Worm (Caenorhabditis elegans) whole organism, L4 larva: ENCODE measurements around the gene C05E4.15.

Source experiments
- F26F4.8 ChIP-seq: fragments of 200-800 bp; sonication (Bioruptor generic); conservative IDR thresholded peaks from 2 replicates; pipeline ENCODE4 v1.3.6; 2022; ENCODE audit warnings: missing genetic modification characterization, missing compliant biosample characterization
- T20F7.1 ChIP-seq: fragments of 200-800 bp; sonication (Bioruptor generic); optimal IDR thresholded peaks from 2 replicates; lab custom pipeline; 2018; ENCODE audit warnings: mild to moderate bottlenecking, missing genetic modification characterization, missing compliant biosample characterization
- Y105C5A.15 ChIP-seq: fragments of 200-800 bp; sonication (Bioruptor generic); IDR thresholded peaks from 2 replicates; pipeline ENCODE4 v1.3.6; 2022; ENCODE audit warnings: missing genetic modification characterization, missing compliant biosample characterization
- aha-1 ChIP-seq: fragments of 150-350 bp; peaks from one replicate; lab custom pipeline; 2014; ENCODE audit warnings: missing biosample characterization, missing genetic modification characterization
- aly-2 ChIP-seq: sonication (generic microtip); optimal IDR thresholded peaks from 2 replicates; lab custom pipeline; 2018; ENCODE audit warnings: missing biosample characterization, missing genetic modification characterization
- ama-1 ChIP-seq: fragments of 150-350 bp; optimal IDR thresholded peaks from 2 replicates; lab custom pipeline; 2014; ENCODE audit warnings: inconsistent platforms, mixed read lengths
- ces-1 ChIP-seq: fragments of 150-350 bp; sonication (generic microtip); optimal IDR thresholded peaks from 4 replicates; lab custom pipeline; 2014; ENCODE audit warnings: missing biosample characterization, missing genetic modification reagents, missing genetic modification characterization
- ctbp-1 ChIP-seq: fragments of 200-800 bp; sonication (Bioruptor generic); IDR thresholded peaks from 2 replicates; pipeline ENCODE4 v1.3.6; 2022; ENCODE audit warnings: missing genetic modification reagents, missing genetic modification characterization, missing compliant biosample characterization
- daf-12 ChIP-seq: fragments of 150-350 bp; optimal IDR thresholded peaks from 2 replicates; lab custom pipeline; 2014; ENCODE audit warnings: missing biosample characterization, missing genetic modification reagents, missing genetic modification characterization
- dmd-6 ChIP-seq: fragments of 200-800 bp; sonication (Bioruptor generic); IDR thresholded peaks from 2 replicates; pipeline ENCODE4 v1.3.6; 2022; ENCODE audit warnings: missing genetic modification reagents, missing genetic modification characterization, missing compliant biosample characterization
- dpl-1 ChIP-seq: fragments of 150-350 bp; optimal IDR thresholded peaks from 2 replicates; lab custom pipeline; 2014; ENCODE audit warnings: missing biosample characterization, missing genetic modification reagents, missing genetic modification characterization
- duxl-1 ChIP-seq: sonication (generic microtip); optimal IDR thresholded peaks from 2 replicates; lab custom pipeline; 2016; ENCODE audit warnings: mild to moderate bottlenecking, missing genetic modification characterization, moderate library complexity, missing compliant biosample characterization; ENCODE audit not compliant: poor library complexity
- dve-1 ChIP-seq: sonication (generic microtip); optimal IDR thresholded peaks from 2 replicates; lab custom pipeline; 2017; ENCODE audit warnings: antibody characterized with exemption, mild to moderate bottlenecking, missing genetic modification characterization, missing compliant biosample characterization; ENCODE audit not compliant: insufficient read depth
- hif-1 ChIP-seq, 2 experiments: sonication (generic microtip); optimal IDR thresholded peaks; 2 replicates each; lab custom pipeline; 2016 to 2017; ENCODE audit warnings: missing compliant biosample characterization in 2 of 2, missing genetic modification characterization in 2 of 2, missing genetic modification reagents in 2 of 2, missing genotype in 2 of 2, mild to moderate bottlenecking in 1 of 2
- hlh-11 ChIP-seq: fragments of 200-800 bp; sonication (Bioruptor generic); optimal IDR thresholded peaks from 2 replicates; lab custom pipeline; 2018; ENCODE audit warnings: mild to moderate bottlenecking, missing genetic modification characterization, missing compliant biosample characterization
- hlh-30 ChIP-seq: sonication (generic microtip); optimal IDR thresholded peaks from 2 replicates; lab custom pipeline; 2017; ENCODE audit warnings: antibody characterized with exemption, mild to moderate bottlenecking, missing genetic modification characterization, missing compliant biosample characterization; ENCODE audit not compliant: insufficient read depth
- hmg-1.1 ChIP-seq: fragments of 200-800 bp; sonication (Bioruptor generic); IDR thresholded peaks from 2 replicates; pipeline ENCODE4 v1.3.6; 2022; ENCODE audit warnings: missing genetic modification reagents, missing genetic modification characterization, missing compliant biosample characterization
- lim-7 ChIP-seq: fragments of 200-800 bp; sonication (Bioruptor generic); IDR thresholded peaks from 2 replicates; pipeline ENCODE4 v1.3.6; 2022; ENCODE audit warnings: missing genetic modification characterization, missing compliant biosample characterization
- lin-1 ChIP-seq: fragments of 200-800 bp; sonication (Bioruptor generic); IDR thresholded peaks from 2 replicates; pipeline ENCODE4 v1.3.6; 2022; ENCODE audit warnings: missing genetic modification reagents, missing genetic modification characterization, missing compliant biosample characterization
- lin-13 ChIP-seq: fragments of 150-350 bp; optimal IDR thresholded peaks from 2 replicates; lab custom pipeline; 2014; ENCODE audit warnings: missing biosample characterization, missing genetic modification reagents, missing genetic modification characterization
- lin-38 ChIP-seq: fragments of 200-800 bp; sonication (Bioruptor generic); IDR thresholded peaks from 2 replicates; pipeline ENCODE4 v1.3.6; 2022; ENCODE audit warnings: missing genetic modification reagents, missing genetic modification characterization, missing compliant biosample characterization
- lsy-2 ChIP-seq, 2 experiments: fragments of 150-350 bp in 1 of 2; sonication (generic microtip) in 1 of 2; optimal IDR thresholded peaks; 2 replicates each; lab custom pipeline; 2014 to 2017; ENCODE audit warnings: missing biosample characterization in 2 of 2, missing genetic modification characterization in 2 of 2
- mdt-29 ChIP-seq: fragments of 200-800 bp; sonication (Bioruptor generic); IDR thresholded peaks from 2 replicates; pipeline ENCODE4 v1.3.6; 2022; ENCODE audit warnings: missing genetic modification reagents, missing genetic modification characterization, missing compliant biosample characterization
- mep-1 ChIP-seq: fragments of 150-350 bp; sonication (generic microtip); optimal IDR thresholded peaks from 3 replicates; lab custom pipeline; 2014; ENCODE audit warnings: missing biosample characterization, missing genetic modification characterization
- mes-2 ChIP-seq: sonication (generic microtip); optimal IDR thresholded peaks from 2 replicates; lab custom pipeline; 2016; ENCODE audit warnings: missing genotype, mild to moderate bottlenecking, missing genetic modification characterization, missing compliant biosample characterization; ENCODE audit not compliant: poor library complexity, severe bottlenecking
- nhr-10 ChIP-seq: fragments of 150-350 bp; optimal IDR thresholded peaks from 2 replicates; lab custom pipeline; 2014; ENCODE audit warnings: missing biosample characterization, missing genetic modification characterization
- nhr-11 ChIP-seq: fragments of 150-350 bp; optimal IDR thresholded peaks from 2 replicates; lab custom pipeline; 2014; ENCODE audit warnings: missing biosample characterization, missing genetic modification characterization
- nhr-111 ChIP-seq: fragments of 200-800 bp; sonication (Bioruptor generic); optimal IDR thresholded peaks from 2 replicates; lab custom pipeline; 2018; ENCODE audit warnings: mild to moderate bottlenecking, missing genetic modification characterization, missing compliant biosample characterization
- nhr-28 ChIP-seq: fragments of 150-350 bp; optimal IDR thresholded peaks from 2 replicates; lab custom pipeline; 2014; ENCODE audit warnings: missing biosample characterization, missing genetic modification characterization
- nhr-42 ChIP-seq: fragments of 200-800 bp; sonication (Bioruptor generic); IDR thresholded peaks from 2 replicates; pipeline ENCODE4 v1.3.6; 2022; ENCODE audit warnings: missing genetic modification characterization, missing compliant biosample characterization
- nhr-48 ChIP-seq: sonication (generic microtip); optimal IDR thresholded peaks from 2 replicates; lab custom pipeline; 2016; ENCODE audit warnings: mild to moderate bottlenecking, missing genetic modification characterization, missing compliant biosample characterization
- nhr-6 ChIP-seq: fragments of 150-350 bp; optimal IDR thresholded peaks from 2 replicates; lab custom pipeline; 2014; ENCODE audit warnings: missing biosample characterization, missing genetic modification characterization
- nhr-76 ChIP-seq: fragments of 150-350 bp; optimal IDR thresholded peaks from 2 replicates; lab custom pipeline; 2014; ENCODE audit warnings: missing biosample characterization, missing genetic modification characterization
- pha-4 ChIP-seq, 2 experiments: fragments of 150-350 bp in 1 of 2; fragments of 200-800 bp in 1 of 2; sonication (Bioruptor generic) in 1 of 2; IDR thresholded peaks in 1 of 2; optimal IDR thresholded peaks in 1 of 2; 2 replicates each; pipeline versions ENCODE4 v1.3.6 to Lab custom; 2014 to 2022; ENCODE audit warnings: missing genetic modification characterization in 2 of 2, missing genetic modification reagents in 2 of 2, missing biosample characterization in 1 of 2, missing compliant biosample characterization in 1 of 2
- php-3 ChIP-seq: fragments of 200-800 bp; sonication (Bioruptor generic); IDR thresholded peaks from 2 replicates; pipeline ENCODE4 v1.3.6; 2022; ENCODE audit warnings: missing genetic modification reagents, missing genetic modification characterization, missing compliant biosample characterization
- pqm-1 ChIP-seq: sonication (generic microtip); optimal IDR thresholded peaks from 2 replicates; lab custom pipeline; 2017; ENCODE audit warnings: missing biosample characterization, missing genetic modification characterization
- rbr-2 ChIP-seq: sonication (generic microtip); optimal IDR thresholded peaks from 2 replicates; lab custom pipeline; 2016; ENCODE audit warnings: missing genotype, missing genetic modification characterization, missing compliant biosample characterization
- tag-97 ChIP-seq: fragments of 200-800 bp; sonication (Bioruptor generic); IDR thresholded peaks from 2 replicates; pipeline ENCODE4 v1.3.6; 2022; ENCODE audit warnings: missing genetic modification characterization, missing compliant biosample characterization
- tra-1 ChIP-seq: fragments of 200-800 bp; sonication (Bioruptor generic); IDR thresholded peaks from 2 replicates; pipeline ENCODE4 v1.3.6; 2022; ENCODE audit warnings: missing genetic modification reagents, missing genetic modification characterization, missing compliant biosample characterization
- unc-130 ChIP-seq: sonication (generic microtip); optimal IDR thresholded peaks from 2 replicates; lab custom pipeline; 2016; ENCODE audit warnings: missing genetic modification reagents, missing genetic modification characterization, missing compliant biosample characterization
- unc-62 ChIP-seq, 3 experiments: fragments of 150-350 bp in 1 of 3; sonication (generic microtip); optimal IDR thresholded peaks in 2 of 3; peaks in 1 of 3; 1 replicate in 1 of 3; 2 replicates in 2 of 3; lab custom pipeline; 2014 to 2017; ENCODE audit warnings: missing biosample characterization in 3 of 3, missing genetic modification characterization in 3 of 3, missing genetic modification reagents in 3 of 3, missing genotype in 1 of 3
- vab-7 ChIP-seq: fragments of 200-800 bp; sonication (Bioruptor generic); IDR thresholded peaks from 2 replicates; pipeline ENCODE4 v1.3.6; 2022; ENCODE audit warnings: missing genetic modification reagents, missing genetic modification characterization, missing compliant biosample characterization
- zip-2 ChIP-seq: fragments of 150-350 bp; optimal IDR thresholded peaks from 2 replicates; lab custom pipeline; 2014; ENCODE audit warnings: missing biosample characterization, missing genetic modification characterization
- ztf-7 ChIP-seq: fragments of 150-350 bp; optimal IDR thresholded peaks from 2 replicates; lab custom pipeline; 2014; ENCODE audit warnings: missing biosample characterization, missing genetic modification characterization

Gene C05E4.15

ce11 chrV:731330-731729 is 29.8 kb downstream of the C05E4.15 start (continued):
- TF ChIP-seq F26F4.8 (GFP tag; lab: Robert Waterston, UW) (no peak), aha-1 (tag; lab: Kevin White, UChicago) (peak; percentile 97), dve-1 (tag; lab: Kevin White, UChicago) (peak; percentile 97), hif-1 (tag; optimal IDR thresholded peaks at IDR 0.05; lab: Kevin White, UChicago) (peak; percentile 63 to 88), nhr-42 (GFP tag; lab: Robert Waterston, UW) (peak; percentile 68), hmg-1.1 (GFP tag; lab: Robert Waterston, UW) (peak; percentile 71), nhr-6 (tag; lab: Kevin White, UChicago) (peak; percentile 78), tag-97 (GFP tag; lab: Robert Waterston, UW) (no peak), lim-7 (GFP tag; lab: Robert Waterston, UW) (no peak), ztf-7 (tag; lab: Kevin White, UChicago) (no peak), aly-2 (no peak), rbr-2 (tag; lab: Kevin White, UChicago) (peak; percentile 35), dpl-1 (GFP tag; lab: Kevin White, UChicago) (peak; percentile 2), hlh-30 (tag; lab: Kevin White, UChicago) (peak; percentile 98), mep-1 (tag; lab: Kevin White, UChicago) (peak; percentile 79), nhr-111 (GFP tag; lab: Kevin White, UChicago) (peak; percentile 12), nhr-11 (tag; lab: Kevin White, UChicago) (peak; percentile 96), mdt-29 (GFP tag; lab: Robert Waterston, UW) (peak; percentile 98), zip-2 (tag; lab: Kevin White, UChicago) (peak; percentile 37), nhr-76 (no peak), dmd-6 (GFP tag; lab: Robert Waterston, UW) (peak; percentile 98), php-3 (GFP tag; lab: Robert Waterston, UW) (peak; percentile 92), duxl-1 (tag; lab: Kevin White, UChicago) (peak; percentile 73), lin-1 (GFP tag; lab: Robert Waterston, UW) (peak; percentile 80), nhr-28 (tag; lab: Kevin White, UChicago) (peak; percentile 96), tra-1 (GFP tag; lab: Robert Waterston, UW) (peak; percentile 94), pqm-1 (tag; lab: Kevin White, UChicago) (peak; percentile 70), nhr-48 (tag; lab: Kevin White, UChicago) (peak; percentile 92)

ce11 chrV:730216-730615 is 30.9 kb downstream of the C05E4.15 start:
- TF ChIP-seq ctbp-1 (GFP tag; lab: Robert Waterston, UW): 0 out of 2 replicates have a peak, but pooled peaks have one; percentile 25
- TF ChIP-seq hif-1 (tag; optimal IDR thresholded peaks at IDR 0.05; lab: Kevin White, UChicago): peak in 1 of 2 experiments; percentile 47
- TF ChIP-seq nhr-10 (tag; lab: Kevin White, UChicago): peak; percentile 61
- TF ChIP-seq lin-1 (GFP tag; lab: Robert Waterston, UW): 0 out of 2 replicates have a peak, but pooled peaks have one; percentile 31
- peak; percentile 64 for TF ChIP-seq ama-1 (lab: Kevin White, UChicago)
- TF ChIP-seq nhr-48 (tag; lab: Kevin White, UChicago): peak; percentile 79
- TF ChIP-seq mdt-29 (GFP tag; lab: Robert Waterston, UW): peak; percentile 86
- no peak for TF ChIP-seq ces-1 (GFP tag; lab: Kevin White, UChicago)
- TF ChIP-seq rbr-2 (tag; lab: Kevin White, UChicago): peak; percentile 13
- TF ChIP-seq dmd-6 (GFP tag; lab: Robert Waterston, UW): peak; percentile 66
- TF ChIP-seq lin-13 (GFP tag; lab: Kevin White, UChicago): peak; percentile 4
- TF ChIP-seq php-3 (GFP tag; lab: Robert Waterston, UW): peak; percentile 93
- TF ChIP-seq lsy-2 (tag; optimal IDR thresholded peaks at IDR 0.05; lab: Kevin White, UChicago): peak in 1 of 2 experiments; percentile 26
- no peak for TF ChIP-seq vab-7 (GFP tag; lab: Robert Waterston, UW)
- TF ChIP-seq unc-130: no peak
- no peak for TF ChIP-seq daf-12
- 0 out of 2 replicates have a peak, but pooled peaks have one; percentile 49 for TF ChIP-seq Y105C5A.15
- 0 out of 2 replicates have a peak, but pooled peaks have one; percentile 11 for TF ChIP-seq pha-4 (GFP tag; IDR thresholded peaks at IDR 0.05; lab: Robert Waterston, UW)
- no peak for TF ChIP-seq pha-4 (tag; optimal IDR thresholded peaks at IDR 0.05; lab: Kevin White, UChicago)
- peak; percentile 34; the same call in 1 of the 2 replicates for TF ChIP-seq lin-38 (GFP tag; lab: Robert Waterston, UW)
- TF ChIP-seq dve-1 (tag; lab: Kevin White, UChicago): peak; percentile 89
- peak; percentile 39 for TF ChIP-seq mes-2
- peak in 1 of 2 experiments; percentile 60 for TF ChIP-seq unc-62 (GFP tag; optimal IDR thresholded peaks at IDR 0.05 in 1 of 2; lab: Kevin White, UChicago)
- TF ChIP-seq unc-62 (tag; optimal IDR thresholded peaks at IDR 0.05; lab: Kevin White, UChicago): no peak
- TF ChIP-seq lim-7 (GFP tag; lab: Robert Waterston, UW): 0 out of 2 replicates have a peak, but pooled peaks have one; percentile 29
- TF ChIP-seq nhr-28 (tag; lab: Kevin White, UChicago): peak; percentile 19
- peak; percentile 80 for TF ChIP-seq duxl-1 (tag; lab: Kevin White, UChicago)
- no peak for TF ChIP-seq nhr-6 (tag; lab: Kevin White, UChicago)
- TF ChIP-seq T20F7.1 (GFP tag; lab: Kevin White, UChicago): no peak
- TF ChIP-seq hlh-11 (tag; lab: Kevin White, UChicago): peak; percentile 92
- TF ChIP-seq hmg-1.1 (GFP tag; lab: Robert Waterston, UW): no peak
